Fruit fly (Drosophila melanogaster) whole organism, embryonic: ENCODE data around the gene mop.

Experiments
- BEAF-32 ChIP-seq: fragments of 200-800 bp; sonication (Bioruptor generic); optimal IDR thresholded peaks from 3 replicates; lab custom pipeline; 2017; ENCODE audit warnings: missing biosample characterization, missing genetic modification characterization, mild to moderate bottlenecking, moderate library complexity, missing genetic modification reagents
- BtbVII ChIP-seq: fragments of 200-800 bp; sonication (Bioruptor generic); optimal IDR thresholded peaks from 3 replicates; lab custom pipeline; 2017; ENCODE audit warnings: missing biosample characterization, mild to moderate bottlenecking, missing genetic modification characterization
- CG11093 ChIP-seq: fragments of 200-800 bp; sonication (Bioruptor generic); IDR thresholded peaks from 3 replicates; pipeline ENCODE4 v1.3.6; 2022; ENCODE audit warnings: missing biosample characterization, missing genetic modification characterization
- CG12219 ChIP-seq: fragments of 200-800 bp; sonication (Bioruptor generic); optimal IDR thresholded peaks from 3 replicates; lab custom pipeline; 2018; ENCODE audit warnings: missing biosample characterization, mild to moderate bottlenecking, missing genetic modification characterization
- CG12236 ChIP-seq: fragments of 200-800 bp; sonication (Bioruptor generic); optimal IDR thresholded peaks from 2 replicates; lab custom pipeline; 2016; ENCODE audit warnings: missing biosample characterization, missing genetic modification characterization
- CG12659 ChIP-seq: fragments of 200-800 bp; sonication (Bioruptor generic); optimal IDR thresholded peaks from 3 replicates; lab custom pipeline; 2017; ENCODE audit warnings: mild to moderate bottlenecking, missing biosample characterization, missing genetic modification reagents, missing genetic modification characterization
- CG15011 ChIP-seq: fragments of 200-800 bp; sonication (Bioruptor generic); optimal IDR thresholded peaks from 3 replicates; lab custom pipeline; 2018; ENCODE audit warnings: missing biosample characterization, mild to moderate bottlenecking, missing genetic modification characterization
- CG2889 ChIP-seq: fragments of 200-800 bp; sonication (Bioruptor generic); IDR thresholded peaks from 3 replicates; pipeline ENCODE4 v1.3.6; 2022; ENCODE audit warnings: missing biosample characterization, missing genetic modification characterization
- CG31365 ChIP-seq: fragments of 200-800 bp; sonication (Bioruptor generic); optimal IDR thresholded peaks from 2 replicates; lab custom pipeline; 2018; ENCODE audit warnings: missing biosample characterization, mild to moderate bottlenecking, missing genetic modification characterization
- CG32767 ChIP-seq: fragments of 200-800 bp; sonication (Bioruptor generic); IDR thresholded peaks from 2 replicates; pipeline ENCODE4 v1.3.6; 2022; ENCODE audit warnings: missing biosample characterization, missing genetic modification characterization
- CG34422 ChIP-seq: fragments of 200-800 bp; sonication (Bioruptor generic); IDR thresholded peaks from 3 replicates; pipeline ENCODE4 v1.3.6; 2022; ENCODE audit warnings: missing biosample characterization, missing genetic modification characterization
- CG4360 ChIP-seq: fragments of 200-800 bp; sonication (Bioruptor generic); IDR thresholded peaks from 2 replicates; pipeline ENCODE4 v1.3.6; 2022; ENCODE audit warnings: missing biosample characterization, missing genetic modification characterization
- CG4854 ChIP-seq: fragments of 200-800 bp; sonication (Bioruptor generic); optimal IDR thresholded peaks from 2 replicates; lab custom pipeline; 2016; ENCODE audit warnings: missing biosample characterization, missing genetic modification characterization, inconsistent platforms
- CG6765 ChIP-seq: fragments of 200-800 bp; sonication (Bioruptor generic); optimal IDR thresholded peaks from 3 replicates; lab custom pipeline; 2017; ENCODE audit warnings: missing biosample characterization, mild to moderate bottlenecking, missing genetic modification characterization
- CG7357 ChIP-seq: fragments of 200-800 bp; sonication (Bioruptor generic); IDR thresholded peaks from 3 replicates; pipeline ENCODE4 v1.3.6; 2022; ENCODE audit warnings: missing biosample characterization, missing genetic modification characterization
- CG7987 ChIP-seq: fragments of 200-800 bp; sonication (Bioruptor generic); optimal IDR thresholded peaks from 2 replicates; lab custom pipeline; 2018; ENCODE audit warnings: missing biosample characterization, mild to moderate bottlenecking, missing genetic modification characterization, moderate library complexity
- CG9727 ChIP-seq: fragments of 200-800 bp; sonication (Bioruptor generic); optimal IDR thresholded peaks from 3 replicates; lab custom pipeline; 2017; ENCODE audit warnings: missing biosample characterization, mild to moderate bottlenecking, missing genetic modification characterization
- CG9817 ChIP-seq: fragments of 200-800 bp; sonication (Bioruptor generic); optimal IDR thresholded peaks from 2 replicates; lab custom pipeline; 2018; ENCODE audit warnings: missing biosample characterization, mild to moderate bottlenecking, missing genetic modification characterization, moderate library complexity
- CkIIα-i1 ChIP-seq: fragments of 200-800 bp; sonication (Bioruptor generic); IDR thresholded peaks from 2 replicates; pipeline ENCODE4 v1.3.6; 2022; ENCODE audit warnings: missing biosample characterization, missing genetic modification characterization
- Dp ChIP-seq: fragments of 200-800 bp; sonication (Bioruptor generic); optimal IDR thresholded peaks from 2 replicates; lab custom pipeline; 2018; ENCODE audit warnings: missing biosample characterization, mild to moderate bottlenecking, missing genetic modification characterization, moderate library complexity
- Ets65A ChIP-seq: fragments of 200-800 bp; sonication (Bioruptor generic); peaks from one replicate; lab custom pipeline; 2016; ENCODE audit warnings: missing biosample characterization, missing genetic modification characterization
- Fer1 ChIP-seq: fragments of 200-800 bp; sonication (Bioruptor generic); optimal IDR thresholded peaks from 2 replicates; lab custom pipeline; 2017; ENCODE audit warnings: missing biosample characterization, mild to moderate bottlenecking, missing genetic modification characterization
- H15 ChIP-seq: fragments of 200-800 bp; sonication (Bioruptor generic); IDR thresholded peaks from 3 replicates; pipeline ENCODE4 v1.3.6; 2022; ENCODE audit warnings: missing biosample characterization, missing genetic modification characterization
- HLH54F ChIP-seq: fragments of 200-800 bp; sonication (Bioruptor generic); optimal IDR thresholded peaks from 3 replicates; lab custom pipeline; 2016; ENCODE audit warnings: missing biosample characterization, missing genetic modification characterization
- Hr3 ChIP-seq: fragments of 200-800 bp; sonication (Bioruptor generic); optimal IDR thresholded peaks from 3 replicates; lab custom pipeline; 2016; ENCODE audit warnings: missing biosample characterization, missing genetic modification characterization
- Lhr ChIP-seq: fragments of 200-800 bp; sonication (Bioruptor generic); optimal IDR thresholded peaks from 3 replicates; lab custom pipeline; 2017; ENCODE audit warnings: mild to moderate bottlenecking, missing biosample characterization, missing genetic modification reagents, missing genetic modification characterization
- Mad ChIP-seq: fragments of 200-800 bp; sonication (Bioruptor generic); optimal IDR thresholded peaks from 2 replicates; lab custom pipeline; 2016; ENCODE audit warnings: missing biosample characterization, missing genetic modification characterization
- Med ChIP-seq: fragments of 200-800 bp; sonication (Bioruptor generic); peaks from one replicate; lab custom pipeline; 2016; ENCODE audit warnings: missing biosample characterization, missing genetic modification characterization, mild to moderate bottlenecking, inconsistent platforms, moderate library complexity
- Opbp ChIP-seq: fragments of 200-800 bp; sonication (Bioruptor generic); IDR thresholded peaks from 3 replicates; pipeline ENCODE4 v1.3.6; 2022; ENCODE audit warnings: missing biosample characterization, missing genetic modification characterization; ENCODE audit not compliant: partially characterized antibody
- aop ChIP-seq: fragments of 200-800 bp; sonication (Bioruptor generic); IDR thresholded peaks from 2 replicates; pipeline ENCODE4 v1.3.6; 2022; ENCODE audit warnings: missing biosample characterization, missing genetic modification characterization
- bowl ChIP-seq: fragments of 200-800 bp; sonication (Bioruptor generic); IDR thresholded peaks from 2 replicates; pipeline ENCODE4 v1.3.6; 2022; ENCODE audit warnings: missing biosample characterization, missing genetic modification characterization
- caup ChIP-seq: fragments of 200-800 bp; sonication (Bioruptor generic); optimal IDR thresholded peaks from 3 replicates; lab custom pipeline; 2017; ENCODE audit warnings: missing biosample characterization, mild to moderate bottlenecking, missing genetic modification characterization, moderate library complexity; ENCODE audit not compliant: severe bottlenecking
- exex ChIP-seq: fragments of 200-800 bp; sonication (Bioruptor generic); optimal IDR thresholded peaks from 4 replicates; lab custom pipeline; 2018; ENCODE audit warnings: missing biosample characterization, mild to moderate bottlenecking, missing genetic modification characterization, moderate library complexity
- gro ChIP-seq: fragments of 200-800 bp; sonication (Bioruptor generic); optimal IDR thresholded peaks from 2 replicates; lab custom pipeline; 2016; ENCODE audit warnings: missing biosample characterization, missing genetic modification characterization
- h ChIP-seq: fragments of >200 bp; optimal IDR thresholded peaks from 2 replicates; lab custom pipeline; 2017
- ind ChIP-seq: fragments of 200-800 bp; sonication (Bioruptor generic); optimal IDR thresholded peaks from 3 replicates; lab custom pipeline; 2016; ENCODE audit warnings: missing biosample characterization, missing genetic modification characterization
- maf-S ChIP-seq: fragments of 200-800 bp; sonication (Bioruptor generic); optimal IDR thresholded peaks from 2 replicates; lab custom pipeline; 2016; ENCODE audit warnings: missing biosample characterization, missing genetic modification characterization
- nmo ChIP-seq: fragments of 200-800 bp; sonication (Bioruptor generic); optimal IDR thresholded peaks from 2 replicates; lab custom pipeline; 2018; ENCODE audit warnings: missing biosample characterization, mild to moderate bottlenecking, missing genetic modification characterization, moderate library complexity
- pfk ChIP-seq: fragments of 200-800 bp; sonication (Bioruptor generic); optimal IDR thresholded peaks from 2 replicates; lab custom pipeline; 2018; ENCODE audit warnings: missing biosample characterization, mild to moderate bottlenecking, missing genetic modification characterization, moderate library complexity
- sc ChIP-seq, 3 experiments: fragments of >200 bp in 2 of 3; fragments of 200-800 bp in 1 of 3; sonication (Bioruptor generic) in 1 of 3; optimal IDR thresholded peaks; 2 replicates in 2 of 3; 3 replicates in 1 of 3; lab custom pipeline; 2017; ENCODE audit warnings: mild to moderate bottlenecking in 1 of 3, missing biosample characterization in 1 of 3, missing genetic modification characterization in 1 of 3, missing genetic modification reagents in 1 of 3
- slp2 ChIP-seq: fragments of 200-800 bp; sonication (Bioruptor generic); optimal IDR thresholded peaks from 2 replicates; lab custom pipeline; 2016; ENCODE audit warnings: missing biosample characterization, missing genetic modification characterization
- so ChIP-seq: fragments of 200-800 bp; sonication (Bioruptor generic); IDR thresholded peaks from 3 replicates; pipeline ENCODE4 v1.3.6; 2022; ENCODE audit warnings: missing biosample characterization, missing genetic modification characterization
- sr ChIP-seq: fragments of 200-800 bp; sonication (Bioruptor generic); IDR thresholded peaks from 3 replicates; pipeline ENCODE4 v1.3.6; 2022; ENCODE audit warnings: missing biosample characterization, missing genetic modification characterization
- ssp ChIP-seq: fragments of 200-800 bp; sonication (Bioruptor generic); IDR thresholded peaks from 2 replicates; pipeline ENCODE4 v1.3.6; 2022; ENCODE audit warnings: missing biosample characterization, missing genetic modification characterization
- tin ChIP-seq: fragments of 200-800 bp; sonication (Bioruptor generic); optimal IDR thresholded peaks from 3 replicates; lab custom pipeline; 2016; ENCODE audit warnings: missing biosample characterization, missing genetic modification characterization
- tna ChIP-seq: fragments of 200-800 bp; sonication (Bioruptor generic); IDR thresholded peaks from 2 replicates; pipeline ENCODE4 v1.3.6; 2022; ENCODE audit warnings: missing biosample characterization, missing genetic modification characterization; ENCODE audit not compliant: partially characterized antibody
- toy ChIP-seq: fragments of 200-800 bp; sonication (Bioruptor generic); IDR thresholded peaks from 2 replicates; pipeline ENCODE4 v1.3.6; 2022; ENCODE audit warnings: missing biosample characterization, missing genetic modification characterization
- vnd ChIP-seq: fragments of 200-800 bp; sonication (Bioruptor generic); IDR thresholded peaks from 3 replicates; pipeline ENCODE4 v1.3.6; 2022; ENCODE audit warnings: missing biosample characterization, missing genetic modification characterization; ENCODE audit not compliant: partially characterized antibody
- zfh1 ChIP-seq: fragments of 200-800 bp; sonication (Bioruptor generic); IDR thresholded peaks from 3 replicates; pipeline ENCODE4 v1.3.6; 2022; ENCODE audit warnings: missing biosample characterization, missing genetic modification characterization

mop gene

dm6 chr3L:14756724-14757463, 19.0 kb downstream of the mop start (continued):
- TF ChIP-seq Mad (peak; percentile 85), gro (GFP tag; lab: Kevin White, UChicago) (peak; percentile 91), CG6765 (GFP tag; lab: Kevin White, UChicago) (peak; percentile 63), sr (peak; percentile 57), CG4854 (GFP tag; lab: Kevin White, UChicago) (peak; percentile 73), CG34422 (peak; percentile 93), CG11093 (GFP tag; lab: Robert Waterston, UW) (peak; percentile 85; the same call in 2 of the 3 replicates), CG4360 (GFP tag; lab: Robert Waterston, UW) (peak; percentile 79), caup (GFP tag; lab: Kevin White, UChicago) (peak; percentile 93), CG12236 (peak; percentile 63), CG7987 (GFP tag; lab: Kevin White, UChicago) (peak; percentile 32), CG9817 (tag; lab: Kevin White, UChicago) (peak; percentile 84), CG31365 (tag; lab: Kevin White, UChicago) (peak; percentile 63), CkIIα-i1 (peak; percentile 45; the same call in 1 of the 2 replicates), Lhr (no peak), tin (GFP tag; lab: Kevin White, UChicago) (peak; percentile 89), exex (tag; lab: Kevin White, UChicago) (peak; percentile 27), H15 (GFP tag; lab: Robert Waterston, UW) (peak; percentile 89), ind (peak; percentile 94), toy (GFP tag; lab: Robert Waterston, UW) (peak; percentile 62; the same call in 1 of the 2 replicates), maf-S (GFP tag; lab: Kevin White, UChicago) (peak; percentile 88), CG2889 (GFP tag; lab: Robert Waterston, UW) (peak; percentile 90), CG15011 (peak; percentile 46), CG12659 (GFP tag; lab: Kevin White, UChicago) (peak; percentile 91), CG32767 (GFP tag; lab: Robert Waterston, UW) (peak; percentile 79; the same call in 1 of the 2 replicates), so (GFP tag; lab: Robert Waterston, UW) (peak; percentile 93), HLH54F (GFP tag; lab: Kevin White, UChicago) (peak; percentile 91), CG7357 (GFP tag; lab: Robert Waterston, UW) (peak; percentile 81), nmo (peak; percentile 85), Opbp (GFP tag; lab: Robert Waterston, UW) (0 out of 3 replicates have a peak, but pooled peaks have one; percentile 33), aop (GFP tag; lab: Robert Waterston, UW) (peak; percentile 66; the same call in 1 of the 2 replicates), BEAF-32 (GFP tag; lab: Kevin White, UChicago) (peak; percentile 1), vnd (GFP tag; lab: Robert Waterston, UW) (no peak), Ets65A (peak; percentile 98), pfk (GFP tag; lab: Kevin White, UChicago) (no peak), sc (optimal IDR thresholded peaks at IDR 0.05; lab: Kevin White, UChicago) (no peak), sc (GFP tag; optimal IDR thresholded peaks at IDR 0.05; lab: Kevin White, UChicago) (peak; percentile 50), slp2 (GFP tag; lab: Kevin White, UChicago) (peak; percentile 89), Dp (GFP tag; lab: Kevin White, UChicago) (peak; percentile 11), bowl (peak; percentile 57), tna (no peak), Med (GFP tag; lab: Kevin White, UChicago) (peak; percentile 98), h (no peak), zfh1 (GFP tag; lab: Robert Waterston, UW) (peak; percentile 92), CG9727 (GFP tag; lab: Kevin White, UChicago) (peak; percentile 87), BtbVII (GFP tag; lab: Kevin White, UChicago) (peak; percentile 81), Fer1 (GFP tag; lab: Kevin White, UChicago) (peak; percentile 90), ssp (GFP tag; lab: Robert Waterston, UW) (peak; percentile 76), Hr3 (GFP tag; lab: Kevin White, UChicago) (peak; percentile 84), CG12219 (GFP tag; lab: Kevin White, UChicago) (peak; percentile 80)
